Worm (Caenorhabditis elegans): ENCODE results near the gene M04D8.8.
"Not testable (repeated sequence)": the region's sequence is repeated elsewhere in the genome, so short reads cannot be mapped to it uniquely, and the experiment has no call there.

Gene M04D8.8

ce11 chrIII:10033213-10033612 lies 768 bp upstream of the M04D8.8 start, which contains the start of gene M04D8.5:
M04D8.5 (minus strand) TSS chrIII:10033313.
- TF ChIP-seq nhr-28 (tag; optimal IDR thresholded peaks at IDR 0.05): no peak
- TF ChIP-seq ztf-11 (tag; optimal IDR thresholded peaks at IDR 0.05): no peak
- no peak for TF ChIP-seq elt-3 (tag; optimal IDR thresholded peaks at IDR 0.05)
- TF ChIP-seq hlh-1 (tag; optimal IDR thresholded peaks at IDR 0.05): no peak
- no peak for TF ChIP-seq nhr-237 (tag; optimal IDR thresholded peaks at IDR 0.05)

- TF ChIP-seq lin-32 (GFP tag; optimal IDR thresholded peaks at IDR 0.05): no peak
- no peak for TF ChIP-seq ceh-43 (GFP tag; optimal IDR thresholded peaks at IDR 0.05)
- TF ChIP-seq elt-1 (tag; optimal IDR thresholded peaks at IDR 0.05; ENCODE audit: borderline replicate concordance, insufficient read depth): no peak
- TF ChIP-seq mab-5 (tag; optimal IDR thresholded peaks at IDR 0.05): no peak
- TF ChIP-seq nhr-237 (tag; optimal IDR thresholded peaks at IDR 0.05): no peak
- no peak for TF ChIP-seq ham-2 (GFP tag; optimal IDR thresholded peaks at IDR 0.05)
- no peak for TF ChIP-seq drap-1 (GFP tag; optimal IDR thresholded peaks at IDR 0.05)
- TF ChIP-seq ceh-39 (tag; optimal IDR thresholded peaks at IDR 0.05): no peak
- no peak for TF ChIP-seq ceh-83 (GFP tag; optimal IDR thresholded peaks at IDR 0.05)
- TF ChIP-seq unc-62 (GFP tag; optimal IDR thresholded peaks at IDR 0.05): no peak
- no peak for TF ChIP-seq zip-8 (tag; optimal IDR thresholded peaks at IDR 0.05)
- TF ChIP-seq nhr-12 (tag; optimal IDR thresholded peaks at IDR 0.05): no peak
Measured at ce11 chrIII:10035783-10036182, 1.8 kb downstream of the M04D8.8 start, which contains the start of gene xbx-3. xbx-3 (plus strand) TSS chrIII:10035945.

- TF ChIP-seq ceh-39 (tag; optimal IDR thresholded peaks at IDR 0.05) (no peak), sem-2 (GFP tag; optimal IDR thresholded peaks at IDR 0.05) (no peak), unc-39 (tag; optimal IDR thresholded peaks at IDR 0.05) (no peak), ztf-11 (tag; optimal IDR thresholded peaks at IDR 0.05) (no peak), M03D4.4 (tag; optimal IDR thresholded peaks at IDR 0.05) (no peak)
Measured at ce11 chrIII:10037150-10037549, 3.2 kb downstream of the M04D8.8 start, which contains the start of gene M04D8.7. M04D8.7 (plus strand) TSS chrIII:10037450.

- no peak for TF ChIP-seq mep-1 (tag; optimal IDR thresholded peaks at IDR 0.05)
- no peak for TF ChIP-seq nhr-76 (tag; optimal IDR thresholded peaks at IDR 0.05)
Measured at ce11 chrIII:10040013-10040412, 6.0 kb downstream of the M04D8.8 start, which contains the start of gene T16G12.7. T16G12.7 (minus strand) TSS chrIII:10040113.

ce11 chrIII:10049682-10050081 lies 15.7 kb downstream of the M04D8.8 start, which contains the start of gene T16G12.1:
T16G12.1 (minus strand) TSS chrIII:10049857.
- TF ChIP-seq ceh-39 (tag; optimal IDR thresholded peaks at IDR 0.05): no peak
- no peak for TF ChIP-seq nhr-28 (tag; optimal IDR thresholded peaks at IDR 0.05)
- TF ChIP-seq pha-4 (tag; optimal IDR thresholded peaks at IDR 0.05): no peak
- no peak for TF ChIP-seq nhr-237 (tag; optimal IDR thresholded peaks at IDR 0.05)
- no peak for TF ChIP-seq tbx-8 (GFP tag; optimal IDR thresholded peaks at IDR 0.05)
- TF ChIP-seq cnd-1 (tag; optimal IDR thresholded peaks at IDR 0.05): no peak
- no peak for TF ChIP-seq mls-2 (tag; optimal IDR thresholded peaks at IDR 0.05)
- no peak for TF ChIP-seq ceh-83 (GFP tag; optimal IDR thresholded peaks at IDR 0.05)
- TF ChIP-seq ces-1 (GFP tag; optimal IDR thresholded peaks at IDR 0.05): no peak
- TF ChIP-seq snpc-4 (tag; optimal IDR thresholded peaks at IDR 0.05): no peak

- not testable (repeated sequence) for TF ChIP-seq unc-62 (GFP tag; optimal IDR thresholded peaks at IDR 0.05); nhr-28 (tag; optimal IDR thresholded peaks at IDR 0.05); cnd-1 (tag; optimal IDR thresholded peaks at IDR 0.05)
Measured at ce11 chrIII:10050321-10050720, 16.3 kb downstream of the M04D8.8 start, which contains the start of gene T16G12.3. T16G12.3 (plus strand) TSS chrIII:10050621.

ce11 chrIII:10053312-10053711 lies 19.3 kb downstream of the M04D8.8 start, which contains the start of gene T16G12.12:
T16G12.12 (plus strand) TSS chrIII:10053612.
- not testable (repeated sequence) for TF ChIP-seq flh-1, tbx-8, unc-62 (GFP tag; optimal IDR thresholded peaks at IDR 0.05)

Data from whole organism, mixed stage, embryonic.